Fruit fly (Drosophila melanogaster): ENCODE results near the gene Claspin.

Gene Claspin

dm6 chr3L:4353657-4354075 is 40.4 kb downstream of the Claspin start:
- no peak for TF ChIP-seq CG8478 (optimal IDR thresholded peaks at IDR 0.05)
- no peak for TF ChIP-seq psq (optimal IDR thresholded peaks at IDR 0.05)
- TF ChIP-seq pan (optimal IDR thresholded peaks at IDR 0.05), result no peak
- TF ChIP-seq Dll (optimal IDR thresholded peaks at IDR 0.05), result no peak

- TF ChIP-seq Dll (optimal IDR thresholded peaks at IDR 0.05), result no peak
- TF ChIP-seq psq (optimal IDR thresholded peaks at IDR 0.05), result no peak
- TF ChIP-seq CG8478 (optimal IDR thresholded peaks at IDR 0.05), result no peak
- no peak for TF ChIP-seq EcR (GFP tag; optimal IDR thresholded peaks at IDR 0.05)
- no peak for TF ChIP-seq usp (GFP tag; optimal IDR thresholded peaks at IDR 0.05)
- TF ChIP-seq pan (optimal IDR thresholded peaks at IDR 0.05), result no peak
These were observed 41.8 kb downstream of the Claspin start for dm6 chr3L:4354898-4355627.

- no peak for TF ChIP-seq psq (optimal IDR thresholded peaks at IDR 0.05)
- no peak for TF ChIP-seq EcR (GFP tag; optimal IDR thresholded peaks at IDR 0.05)
- TF ChIP-seq CG8478 (optimal IDR thresholded peaks at IDR 0.05), result no peak
- no peak for TF ChIP-seq pan (optimal IDR thresholded peaks at IDR 0.05)
- no peak for TF ChIP-seq usp (GFP tag; optimal IDR thresholded peaks at IDR 0.05)
- no peak for TF ChIP-seq Dll (optimal IDR thresholded peaks at IDR 0.05)
These were observed 43.7 kb downstream of the Claspin start for dm6 chr3L:4356986-4357385.

- no peak for TF ChIP-seq CG8478 (optimal IDR thresholded peaks at IDR 0.05)
- TF ChIP-seq pan (optimal IDR thresholded peaks at IDR 0.05), result no peak
- TF ChIP-seq Dll (optimal IDR thresholded peaks at IDR 0.05), result no peak
- no peak for TF ChIP-seq usp (GFP tag; optimal IDR thresholded peaks at IDR 0.05)
- no peak for TF ChIP-seq EcR (GFP tag; optimal IDR thresholded peaks at IDR 0.05)
- TF ChIP-seq psq (optimal IDR thresholded peaks at IDR 0.05), result no peak
These were observed 44.4 kb downstream of the Claspin start for dm6 chr3L:4357705-4358131.

dm6 chr3L:4359688-4360375 is 46.5 kb downstream of the Claspin start:
- TF ChIP-seq pan (optimal IDR thresholded peaks at IDR 0.05) (no peak), psq (optimal IDR thresholded peaks at IDR 0.05) (no peak), CG8478 (optimal IDR thresholded peaks at IDR 0.05) (no peak), EcR (GFP tag; optimal IDR thresholded peaks at IDR 0.05) (no peak), Dll (optimal IDR thresholded peaks at IDR 0.05) (no peak), usp (GFP tag; optimal IDR thresholded peaks at IDR 0.05) (no peak)

- TF ChIP-seq pan (optimal IDR thresholded peaks at IDR 0.05) (no peak), CG8478 (optimal IDR thresholded peaks at IDR 0.05) (no peak), Dll (optimal IDR thresholded peaks at IDR 0.05) (no peak)
These were observed 47.1 kb downstream of the Claspin start for dm6 chr3L:4360376-4360703.

dm6 chr3L:4362937-4363336 is 49.7 kb downstream of the Claspin start:
- TF ChIP-seq pan (optimal IDR thresholded peaks at IDR 0.05), result no peak
- no peak for TF ChIP-seq CG8478 (optimal IDR thresholded peaks at IDR 0.05)
- TF ChIP-seq EcR (GFP tag; optimal IDR thresholded peaks at IDR 0.05), result no peak
- TF ChIP-seq Dll (optimal IDR thresholded peaks at IDR 0.05), result no peak
- TF ChIP-seq usp (GFP tag; optimal IDR thresholded peaks at IDR 0.05), result no peak
- TF ChIP-seq psq (optimal IDR thresholded peaks at IDR 0.05), result no peak

dm6 chr3L:4363484-4363883 is 50.2 kb downstream of the Claspin start:
- TF ChIP-seq CG8478 (optimal IDR thresholded peaks at IDR 0.05) (no peak), Dll (optimal IDR thresholded peaks at IDR 0.05) (no peak), psq (optimal IDR thresholded peaks at IDR 0.05) (no peak), pan (optimal IDR thresholded peaks at IDR 0.05) (no peak), EcR (GFP tag; optimal IDR thresholded peaks at IDR 0.05) (no peak), usp (GFP tag; optimal IDR thresholded peaks at IDR 0.05) (no peak)

- TF ChIP-seq psq (optimal IDR thresholded peaks at IDR 0.05), result no peak
- no peak for TF ChIP-seq EcR (GFP tag; optimal IDR thresholded peaks at IDR 0.05)
- TF ChIP-seq CG8478 (optimal IDR thresholded peaks at IDR 0.05), result no peak
- no peak for TF ChIP-seq pan (optimal IDR thresholded peaks at IDR 0.05)
- no peak for TF ChIP-seq Dll (optimal IDR thresholded peaks at IDR 0.05)
- no peak for TF ChIP-seq usp (GFP tag; optimal IDR thresholded peaks at IDR 0.05)
These were observed 50.9 kb downstream of the Claspin start, which contains the start of the genes Cip4 and mRpS6 for dm6 chr3L:4363887-4364794. Cip4 (minus strand) TSS chr3L:4364102. mRpS6 (plus strand) TSS chr3L:4364550.

dm6 chr3L:4365197-4365596 is 51.9 kb downstream of the Claspin start, which contains the start of gene CG33514:
CG33514 (plus strand) TSS chr3L:4365434.
- TF ChIP-seq psq (optimal IDR thresholded peaks at IDR 0.05), result no peak
- TF ChIP-seq pan (optimal IDR thresholded peaks at IDR 0.05), result no peak
- no peak for TF ChIP-seq CG8478 (optimal IDR thresholded peaks at IDR 0.05)
- no peak for TF ChIP-seq usp (GFP tag; optimal IDR thresholded peaks at IDR 0.05)
- no peak for TF ChIP-seq Dll (optimal IDR thresholded peaks at IDR 0.05)
- TF ChIP-seq EcR (GFP tag; optimal IDR thresholded peaks at IDR 0.05), result no peak

dm6 chr3L:4367339-4367738 is 54.1 kb downstream of the Claspin start, which contains the start of gene CG11342:
CG11342 (minus strand) TSS chr3L:4367458.
- no peak for TF ChIP-seq CG8478 (optimal IDR thresholded peaks at IDR 0.05)
- TF ChIP-seq pan (optimal IDR thresholded peaks at IDR 0.05), result no peak
- no peak for TF ChIP-seq usp (GFP tag; optimal IDR thresholded peaks at IDR 0.05)
- TF ChIP-seq EcR (GFP tag; optimal IDR thresholded peaks at IDR 0.05), result no peak
- no peak for TF ChIP-seq Dll (optimal IDR thresholded peaks at IDR 0.05)
- no peak for TF ChIP-seq psq (optimal IDR thresholded peaks at IDR 0.05)
